Worm (Caenorhabditis elegans): ENCODE measurements around the gene T05A8.3.

Gene T05A8.3

ce11 chrII:2721992-2722391, 4.8 kb upstream of the T05A8.3 start:
- no peak for TF ChIP-seq ama-1 (optimal IDR thresholded peaks at IDR 0.05)
- TF ChIP-seq F16B12.6 (tag; optimal IDR thresholded peaks at IDR 0.05), result no peak
- TF ChIP-seq aly-2 (tag; optimal IDR thresholded peaks at IDR 0.05), result no peak
- no peak for TF ChIP-seq sptf-1 (tag; optimal IDR thresholded peaks at IDR 0.05)
- no peak for TF ChIP-seq nhr-77 (tag; optimal IDR thresholded peaks at IDR 0.05)
- TF ChIP-seq ceh-88 (GFP tag; IDR thresholded peaks at IDR 0.05), result no peak
- TF ChIP-seq lin-13 (GFP tag; optimal IDR thresholded peaks at IDR 0.05), result no peak
- TF ChIP-seq vab-15 (tag; optimal IDR thresholded peaks at IDR 0.05), result no peak
- TF ChIP-seq mdl-1 (tag; optimal IDR thresholded peaks at IDR 0.05), result no peak
- no peak for TF ChIP-seq irx-1 (tag; optimal IDR thresholded peaks at IDR 0.05)
- TF ChIP-seq ets-5 (GFP tag; IDR thresholded peaks at IDR 0.05), result no peak
- TF ChIP-seq lin-35 (GFP tag; optimal IDR thresholded peaks at IDR 0.05), result no peak
- TF ChIP-seq ceh-90 (tag; optimal IDR thresholded peaks at IDR 0.05), result no peak
- no peak for TF ChIP-seq fkh-8 (tag; optimal IDR thresholded peaks at IDR 0.05)
- TF ChIP-seq C16A3.4 (tag; optimal IDR thresholded peaks at IDR 0.05), result no peak
- TF ChIP-seq ztf-11 (tag; optimal IDR thresholded peaks at IDR 0.05), result no peak
- no peak for TF ChIP-seq lin-15B (tag; optimal IDR thresholded peaks at IDR 0.05)
- no peak for TF ChIP-seq nhr-76 (tag; optimal IDR thresholded peaks at IDR 0.05)
- TF ChIP-seq blmp-1 (tag; optimal IDR thresholded peaks at IDR 0.05), result no peak

DNA sequence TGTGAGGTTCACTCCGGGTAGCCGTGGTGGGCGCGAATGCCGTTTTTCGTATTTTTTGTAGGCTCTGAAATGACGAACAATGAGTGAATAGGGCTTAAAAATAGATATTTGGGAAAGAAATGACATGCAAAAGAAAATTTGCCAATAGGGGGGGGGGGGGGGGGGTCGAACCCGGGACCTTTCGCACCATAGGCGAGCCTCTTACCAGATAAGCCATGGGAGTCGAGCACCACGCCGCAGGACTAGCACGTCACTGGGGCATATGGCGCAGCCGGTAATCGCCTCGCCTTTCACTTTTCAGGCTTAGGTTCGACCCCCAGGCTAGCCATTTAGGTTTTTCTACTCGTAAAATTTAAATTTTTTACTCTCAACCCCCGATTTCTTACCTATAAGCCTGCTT, 2.0 kb upstream of the T05A8.3 start:
- no peak for TF ChIP-seq egl-27 (tag; optimal IDR thresholded peaks at IDR 0.05)
- no peak for TF ChIP-seq F16B12.6 (tag; optimal IDR thresholded peaks at IDR 0.05)
- TF ChIP-seq nhr-90 (tag; optimal IDR thresholded peaks at IDR 0.05; ENCODE audit: poor library complexity), result no peak
- TF ChIP-seq ceh-82 (tag; optimal IDR thresholded peaks at IDR 0.05), result no peak
- TF ChIP-seq unc-86 (tag; optimal IDR thresholded peaks at IDR 0.05), result no peak
- TF ChIP-seq snpc-4 (tag; optimal IDR thresholded peaks at IDR 0.05), result no peak
- TF ChIP-seq hpl-2 (GFP tag; optimal IDR thresholded peaks at IDR 0.05), result no peak
- TF ChIP-seq fkh-4 (tag; optimal IDR thresholded peaks at IDR 0.05; ENCODE audit: borderline replicate concordance), result no peak
- no peak for TF ChIP-seq efl-1 (optimal IDR thresholded peaks at IDR 0.05)
- no peak for TF ChIP-seq efl-1 (GFP tag; optimal IDR thresholded peaks at IDR 0.05 in 1 of 2)
- TF ChIP-seq tlp-1 (tag; optimal IDR thresholded peaks at IDR 0.05), result no peak
- TF ChIP-seq blmp-1 (tag; optimal IDR thresholded peaks at IDR 0.05), result no peak

ce11 chrII:2710919-2711318, 6.3 kb downstream of the T05A8.3 start, which contains the start of gene T05A8.2:
Gene T05A8.2 (minus strand): TSS chrII:2711019.
- TF ChIP-seq rnt-1 (tag; optimal IDR thresholded peaks at IDR 0.05), result no peak

DNA sequence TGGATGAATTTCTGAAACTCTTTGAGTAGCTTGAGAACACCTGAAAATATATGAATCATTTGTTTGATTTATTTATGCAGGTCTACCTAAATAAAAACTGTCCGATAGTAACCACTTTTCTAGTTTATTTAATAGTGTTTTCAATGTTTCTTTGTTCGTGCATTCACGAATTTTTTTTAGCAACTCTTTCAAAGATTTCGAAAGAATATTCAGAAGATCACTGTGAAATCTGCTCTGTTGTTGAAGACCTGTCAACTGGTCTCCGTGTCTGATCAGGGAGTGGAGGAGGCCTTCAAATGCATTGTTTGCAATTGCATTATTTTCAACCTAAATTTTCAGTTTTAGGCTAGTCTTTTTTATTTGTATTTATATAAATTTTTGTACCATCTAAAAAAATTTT, 7.3 kb downstream of the T05A8.3 start, which contains the start of gene T05A8.1:
TSS of gene T05A8.1 (minus strand) at position 101 of the 400 bp plus-strand sequence.
- TF ChIP-seq fos-1 (tag; optimal IDR thresholded peaks at IDR 0.05) (no peak), vab-15 (tag; optimal IDR thresholded peaks at IDR 0.05) (no peak), mab-9 (GFP tag; IDR thresholded peaks at IDR 0.05) (no peak), dpl-1 (GFP tag; optimal IDR thresholded peaks at IDR 0.05) (no peak), lir-3 (tag; optimal IDR thresholded peaks at IDR 0.05; ENCODE audit: poor library complexity) (no peak), isw-1 (GFP tag; IDR thresholded peaks at IDR 0.05) (no peak), elt-3 (tag; optimal IDR thresholded peaks at IDR 0.05) (no peak), unc-30 (tag; optimal IDR thresholded peaks at IDR 0.05) (no peak), lin-14 (GFP tag; optimal IDR thresholded peaks at IDR 0.05) (no peak), unc-62 (GFP tag; optimal IDR thresholded peaks at IDR 0.05) (no peak), nhr-19 (GFP tag; conservative IDR thresholded peaks at IDR 0.05) (no peak), lin-39 (tag; optimal IDR thresholded peaks at IDR 0.05) (no peak), sox-4 (tag; optimal IDR thresholded peaks at IDR 0.05) (no peak), ceh-88 (GFP tag; IDR thresholded peaks at IDR 0.05) (no peak), lin-13 (GFP tag; optimal IDR thresholded peaks at IDR 0.05) (no peak), zip-4 (GFP tag; optimal IDR thresholded peaks at IDR 0.05) (no peak), sptf-1 (tag; optimal IDR thresholded peaks at IDR 0.05) (no peak), nhr-90 (tag; optimal IDR thresholded peaks at IDR 0.05; ENCODE audit: poor library complexity) (no peak), unc-86 (tag; optimal IDR thresholded peaks at IDR 0.05) (no peak)

Data from whole organism, L1 larva.